Fruit fly (Drosophila melanogaster) whole organism, pupa: ENCODE results near the gene Sytbeta.

ENCODE experiments used
- CG10348 ChIP-seq: fragments of 200-800 bp; sonication (Bioruptor generic); IDR thresholded peaks from 2 replicates; pipeline ENCODE4 v1.3.6; 2022; ENCODE audit warnings: missing biosample characterization, missing genetic modification characterization
- CG12605 ChIP-seq: fragments of 200-800 bp; sonication (Bioruptor generic); IDR thresholded peaks from 2 replicates; pipeline ENCODE4 v1.3.6; 2022; ENCODE audit warnings: missing biosample characterization, missing genetic modification characterization
- CG15710 ChIP-seq: fragments of 200-800 bp; sonication (Bioruptor generic); optimal IDR thresholded peaks from 2 replicates; lab custom pipeline; 2018; ENCODE audit warnings: missing biosample characterization, mild to moderate bottlenecking, missing genetic modification characterization, moderate library complexity
- CG17806 ChIP-seq: fragments of 200-800 bp; sonication (Bioruptor generic); optimal IDR thresholded peaks from 2 replicates; lab custom pipeline; 2018; ENCODE audit warnings: missing biosample characterization, mild to moderate bottlenecking, missing genetic modification characterization, moderate library complexity
- CG34367 ChIP-seq: fragments of 200-800 bp; sonication (Bioruptor generic); optimal IDR thresholded peaks from 2 replicates; lab custom pipeline; 2018; ENCODE audit warnings: missing biosample characterization, mild to moderate bottlenecking, missing genetic modification characterization
- CG4496 ChIP-seq: fragments of 200-800 bp; sonication (Bioruptor generic); IDR thresholded peaks from 3 replicates; pipeline ENCODE4 v1.3.6; 2022; ENCODE audit warnings: missing biosample characterization, missing genetic modification characterization
- CG8301 ChIP-seq: fragments of 200-800 bp; sonication (Bioruptor generic); optimal IDR thresholded peaks from 2 replicates; lab custom pipeline; 2018; ENCODE audit warnings: missing biosample characterization, mild to moderate bottlenecking, missing genetic modification characterization
- CG9948 ChIP-seq: fragments of 200-800 bp; sonication (Bioruptor generic); optimal IDR thresholded peaks from 2 replicates; lab custom pipeline; 2018; ENCODE audit warnings: missing biosample characterization, mild to moderate bottlenecking, missing genetic modification characterization, moderate library complexity
- EcR ChIP-seq: fragments of 200-800 bp; sonication (Bioruptor generic); optimal IDR thresholded peaks from 3 replicates; lab custom pipeline; 2019; ENCODE audit warnings: missing biosample characterization, missing genetic modification characterization, mild to moderate bottlenecking, moderate library complexity, missing genetic modification reagents
- Ets98B ChIP-seq: fragments of 200-800 bp; sonication (Bioruptor generic); IDR thresholded peaks from 2 replicates; pipeline ENCODE4 v1.3.6; 2022; ENCODE audit warnings: missing biosample characterization, missing genetic modification characterization
- Pif1B ChIP-seq: fragments of 200-800 bp; sonication (Bioruptor generic); optimal IDR thresholded peaks from 3 replicates; lab custom pipeline; 2016; ENCODE audit warnings: missing biosample characterization, missing genetic modification characterization
- rn ChIP-seq: fragments of 200-800 bp; sonication (Bioruptor generic); IDR thresholded peaks from 2 replicates; pipeline ENCODE4 v1.3.6; 2022; ENCODE audit warnings: missing biosample characterization, missing genetic modification characterization

- TF ChIP-seq CG15710 (tag; lab: Kevin White, UChicago) (no peak), CG10348 (GFP tag; lab: Robert Waterston, UW) (no peak), CG9948 (tag; lab: Kevin White, UChicago) (no peak), CG8301 (tag; lab: Kevin White, UChicago) (no peak), rn (GFP tag; lab: Robert Waterston, UW) (no peak), EcR (GFP tag; lab: Kevin White, UChicago) (no peak), Pif1B (no peak), CG34367 (tag; lab: Kevin White, UChicago) (no peak), CG17806 (tag; lab: Kevin White, UChicago) (no peak), CG12605 (GFP tag; lab: Robert Waterston, UW) (no peak), CG4496 (GFP tag; lab: Robert Waterston, UW) (no peak), Ets98B (GFP tag; lab: Robert Waterston, UW) (no peak)
Measured at dm6 chr3L:15040329-15040886, 24.4 kb downstream of the Sytbeta start.
